Fruit fly (Drosophila melanogaster) whole organism, pupa: Measurements from ENCODE around the gene Qsox3.

ENCODE experiments used
- CG12605 ChIP-seq: fragments of 200-800 bp; sonication (Bioruptor generic); IDR thresholded peaks from 2 replicates; pipeline ENCODE4 v1.3.6; 2022; ENCODE audit warnings: missing biosample characterization, missing genetic modification characterization
- CG13204 ChIP-seq: fragments of 200-800 bp; sonication (Bioruptor generic); optimal IDR thresholded peaks from 2 replicates; lab custom pipeline; 2018; ENCODE audit warnings: missing biosample characterization, mild to moderate bottlenecking, missing genetic modification characterization, moderate library complexity
- CG14655 ChIP-seq: fragments of 200-800 bp; sonication (Bioruptor generic); optimal IDR thresholded peaks from 3 replicates; lab custom pipeline; 2017; ENCODE audit warnings: mild to moderate bottlenecking, missing biosample characterization, missing genetic modification reagents, missing genetic modification characterization
- CG32121 ChIP-seq: fragments of 200-800 bp; sonication (Bioruptor generic); IDR thresholded peaks from 2 replicates; pipeline ENCODE4 v1.3.6; 2022; ENCODE audit warnings: missing biosample characterization, missing genetic modification characterization
- CG34367 ChIP-seq: fragments of 200-800 bp; sonication (Bioruptor generic); optimal IDR thresholded peaks from 2 replicates; lab custom pipeline; 2018; ENCODE audit warnings: missing biosample characterization, mild to moderate bottlenecking, missing genetic modification characterization
- CG4496 ChIP-seq: fragments of 200-800 bp; sonication (Bioruptor generic); IDR thresholded peaks from 3 replicates; pipeline ENCODE4 v1.3.6; 2022; ENCODE audit warnings: missing biosample characterization, missing genetic modification characterization
- CG8159 ChIP-seq: fragments of 200-800 bp; sonication (Bioruptor generic); optimal IDR thresholded peaks from 3 replicates; lab custom pipeline; 2018; ENCODE audit warnings: missing biosample characterization, mild to moderate bottlenecking, missing genetic modification characterization, moderate library complexity
- CG9948 ChIP-seq: fragments of 200-800 bp; sonication (Bioruptor generic); optimal IDR thresholded peaks from 2 replicates; lab custom pipeline; 2018; ENCODE audit warnings: missing biosample characterization, mild to moderate bottlenecking, missing genetic modification characterization, moderate library complexity
- D1 ChIP-seq: fragments of 200-800 bp; sonication (Bioruptor generic); optimal IDR thresholded peaks from 2 replicates; lab custom pipeline; 2018; ENCODE audit warnings: missing biosample characterization, mild to moderate bottlenecking, missing genetic modification characterization, moderate library complexity
- EcR ChIP-seq: fragments of 200-800 bp; sonication (Bioruptor generic); optimal IDR thresholded peaks from 3 replicates; lab custom pipeline; 2019; ENCODE audit warnings: missing biosample characterization, missing genetic modification characterization, mild to moderate bottlenecking, moderate library complexity, missing genetic modification reagents
- Ets98B ChIP-seq: fragments of 200-800 bp; sonication (Bioruptor generic); IDR thresholded peaks from 2 replicates; pipeline ENCODE4 v1.3.6; 2022; ENCODE audit warnings: missing biosample characterization, missing genetic modification characterization
- Pif1A ChIP-seq: fragments of 200-800 bp; sonication (Bioruptor generic); optimal IDR thresholded peaks from 3 replicates; lab custom pipeline; 2016; ENCODE audit warnings: missing biosample characterization, missing genetic modification characterization
- Snoo ChIP-seq: fragments of 200-800 bp; sonication (Bioruptor generic); optimal IDR thresholded peaks from 3 replicates; lab custom pipeline; 2017; ENCODE audit warnings: missing biosample characterization, mild to moderate bottlenecking, missing genetic modification characterization, inconsistent platforms
- fd96Ca ChIP-seq: fragments of 200-800 bp; sonication (Bioruptor generic); IDR thresholded peaks from 3 replicates; pipeline ENCODE4 v1.3.6; 2022; ENCODE audit warnings: missing biosample characterization, missing genetic modification characterization

- peak; percentile 84 for TF ChIP-seq CG9948 (tag; lab: Kevin White, UChicago)
- no peak for TF ChIP-seq fd96Ca (GFP tag; lab: Robert Waterston, UW)
- TF ChIP-seq CG34367 (tag; lab: Kevin White, UChicago), result peak; percentile 71
- no peak for TF ChIP-seq Ets98B (GFP tag; lab: Robert Waterston, UW)
- TF ChIP-seq EcR, result peak; percentile 93
- peak; percentile 60 for TF ChIP-seq Snoo
- TF ChIP-seq CG4496, result 0 out of 3 replicates have a peak, but pooled peaks have one; percentile 43
- no peak for TF ChIP-seq CG12605
- peak; percentile 90 for TF ChIP-seq CG8159 (tag; lab: Kevin White, UChicago)
- peak; percentile 44 for TF ChIP-seq D1 (tag; lab: Kevin White, UChicago)
- peak; percentile 39; the same call in 1 of the 2 replicates for TF ChIP-seq CG32121 (GFP tag; lab: Robert Waterston, UW)
- no peak for TF ChIP-seq CG13204
- peak; percentile 76 for TF ChIP-seq CG14655
- peak; percentile 64 for TF ChIP-seq Pif1A (GFP tag; lab: Kevin White, UChicago)
These were observed 10.0 kb downstream of the Qsox3 start for dm6 chr3R:21921363-21922208.
